Fruit fly (Drosophila melanogaster) whole organism, embryonic: ENCODE data around the gene mldr.
A peak's percentile ranks its signal among the peaks of the same experiment; 100 is the strongest.

Experiments used
- BEAF-32 ChIP-seq: fragments of 200-800 bp; sonication (Bioruptor generic); optimal IDR thresholded peaks from 3 replicates; lab custom pipeline; 2017; ENCODE audit warnings: missing biosample characterization, missing genetic modification characterization, mild to moderate bottlenecking, moderate library complexity, missing genetic modification reagents
- CG10267 ChIP-seq: fragments of 200-800 bp; sonication (Bioruptor generic); optimal IDR thresholded peaks from 2 replicates; lab custom pipeline; 2018; ENCODE audit warnings: missing biosample characterization, mild to moderate bottlenecking, missing genetic modification characterization, moderate library complexity
- CG12219 ChIP-seq: fragments of 200-800 bp; sonication (Bioruptor generic); optimal IDR thresholded peaks from 3 replicates; lab custom pipeline; 2018; ENCODE audit warnings: missing biosample characterization, mild to moderate bottlenecking, missing genetic modification characterization
- CG13424 ChIP-seq: fragments of 200-800 bp; sonication (Bioruptor generic); optimal IDR thresholded peaks from 2 replicates; lab custom pipeline; 2019; ENCODE audit warnings: missing biosample characterization, mild to moderate bottlenecking, missing genetic modification characterization, moderate library complexity
- CG15269 ChIP-seq: fragments of 200-800 bp; sonication (Bioruptor generic); optimal IDR thresholded peaks from 2 replicates; lab custom pipeline; 2018; ENCODE audit warnings: missing biosample characterization, mild to moderate bottlenecking, missing genetic modification characterization, moderate library complexity
- CG15696 ChIP-seq: fragments of 200-800 bp; sonication (Bioruptor generic); optimal IDR thresholded peaks from 2 replicates; lab custom pipeline; 2019; ENCODE audit warnings: missing biosample characterization, mild to moderate bottlenecking, missing genetic modification characterization, moderate library complexity
- CG16779 ChIP-seq: fragments of 200-800 bp; sonication (Bioruptor generic); IDR thresholded peaks from 2 replicates; pipeline ENCODE4 v1.3.6; 2022; ENCODE audit warnings: missing biosample characterization, missing genetic modification characterization
- CG17361 ChIP-seq: fragments of 200-800 bp; sonication (Bioruptor generic); IDR thresholded peaks from 3 replicates; pipeline ENCODE4 v1.3.6; 2022; ENCODE audit warnings: missing biosample characterization, missing genetic modification characterization
- CG17385 ChIP-seq: fragments of 200-800 bp; sonication (Bioruptor generic); optimal IDR thresholded peaks from 3 replicates; lab custom pipeline; 2018; ENCODE audit warnings: missing biosample characterization, mild to moderate bottlenecking, missing genetic modification characterization
- CG17568 ChIP-seq: fragments of 200-800 bp; sonication (Bioruptor generic); optimal IDR thresholded peaks from 2 replicates; lab custom pipeline; 2018; ENCODE audit warnings: missing biosample characterization, mild to moderate bottlenecking, missing genetic modification characterization, moderate library complexity
- CG17802 ChIP-seq: fragments of 200-800 bp; sonication (Bioruptor generic); optimal IDR thresholded peaks from 2 replicates; lab custom pipeline; 2018; ENCODE audit warnings: missing biosample characterization, mild to moderate bottlenecking, missing genetic modification characterization, moderate library complexity
- CG2712 ChIP-seq: fragments of 200-800 bp; optimal IDR thresholded peaks from 3 replicates; lab custom pipeline; 2019; ENCODE audit warnings: missing biosample characterization, mild to moderate bottlenecking, missing genetic modification characterization, moderate library complexity
- CG31441 ChIP-seq: fragments of 200-800 bp; sonication (Bioruptor generic); IDR thresholded peaks from 2 replicates; pipeline ENCODE4 v1.3.6; 2022; ENCODE audit warnings: missing biosample characterization, missing genetic modification characterization
- CG32532 ChIP-seq: fragments of 200-800 bp; sonication (Bioruptor generic); IDR thresholded peaks from 2 replicates; pipeline ENCODE4 v1.3.6; 2022; ENCODE audit warnings: missing biosample characterization, missing genetic modification characterization
- CG33213 ChIP-seq: fragments of 200-800 bp; sonication (Bioruptor generic); optimal IDR thresholded peaks from 3 replicates; lab custom pipeline; 2016; ENCODE audit warnings: missing biosample characterization, missing genetic modification characterization
- CG33557 ChIP-seq: fragments of 200-800 bp; sonication (Bioruptor generic); optimal IDR thresholded peaks from 2 replicates; lab custom pipeline; 2019; ENCODE audit warnings: missing biosample characterization, mild to moderate bottlenecking, missing genetic modification characterization, moderate library complexity
- CG42726 ChIP-seq: fragments of 200-800 bp; sonication (Bioruptor generic); IDR thresholded peaks from 2 replicates; pipeline ENCODE4 v1.3.6; 2022; ENCODE audit warnings: missing biosample characterization, missing genetic modification characterization; ENCODE audit not compliant: partially characterized antibody
- CG4730 ChIP-seq: fragments of 200-800 bp; sonication (Bioruptor generic); IDR thresholded peaks from 2 replicates; pipeline ENCODE4 v1.3.6; 2022; ENCODE audit warnings: missing biosample characterization, missing genetic modification characterization
- CG5245 ChIP-seq: fragments of 200-800 bp; sonication (Bioruptor generic); optimal IDR thresholded peaks from 3 replicates; lab custom pipeline; 2016; ENCODE audit warnings: missing biosample characterization, missing genetic modification characterization
- CG6813 ChIP-seq: fragments of 200-800 bp; sonication (Bioruptor generic); optimal IDR thresholded peaks from 2 replicates; lab custom pipeline; 2017; ENCODE audit warnings: missing biosample characterization, missing genetic modification characterization, mild to moderate bottlenecking, moderate library complexity, missing genetic modification reagents
- CHES-1-like ChIP-seq: fragments of 200-800 bp; sonication (Bioruptor generic); optimal IDR thresholded peaks from 2 replicates; lab custom pipeline; 2016; ENCODE audit warnings: missing biosample characterization, missing genetic modification characterization
- CTCF ChIP-seq: fragments of 200-800 bp; sonication (Bioruptor generic); optimal IDR thresholded peaks from 2 replicates; lab custom pipeline; 2017; ENCODE audit warnings: missing biosample characterization, mild to moderate bottlenecking, missing genetic modification characterization, moderate library complexity
- Ets97D ChIP-seq: fragments of 200-800 bp; sonication (Bioruptor generic); optimal IDR thresholded peaks from 3 replicates; lab custom pipeline; 2016; ENCODE audit warnings: missing biosample characterization, missing genetic modification characterization
- H2.0 ChIP-seq: fragments of 200-800 bp; sonication (Bioruptor generic); IDR thresholded peaks from 2 replicates; pipeline ENCODE4 v1.3.6; 2022; ENCODE audit warnings: missing biosample characterization, missing genetic modification characterization
- HLH3B ChIP-seq: fragments of 200-800 bp; sonication (Bioruptor generic); IDR thresholded peaks from 2 replicates; pipeline ENCODE4 v1.3.6; 2022; ENCODE audit warnings: missing biosample characterization, missing genetic modification characterization
- HLH4C ChIP-seq: fragments of 200-800 bp; sonication (Bioruptor generic); IDR thresholded peaks from 3 replicates; pipeline ENCODE4 v1.3.6; 2022; ENCODE audit warnings: missing biosample characterization, missing genetic modification characterization; ENCODE audit not compliant: partially characterized antibody
- Hr78 ChIP-seq, 2 experiments: fragments of 200-800 bp in 1 of 2; fragments of >200 bp in 1 of 2; sonication (Bioruptor generic) in 1 of 2; optimal IDR thresholded peaks; 2 replicates each; lab custom pipeline; 2017 to 2019; ENCODE audit warnings: missing biosample characterization in 2 of 2, missing genetic modification characterization in 2 of 2, mild to moderate bottlenecking in 1 of 2, moderate library complexity in 1 of 2
- MBD-R2 ChIP-seq: fragments of 200-800 bp; sonication (Bioruptor generic); IDR thresholded peaks from 2 replicates; pipeline ENCODE4 v1.3.6; 2022; ENCODE audit warnings: missing biosample characterization, missing genetic modification characterization
- NK7.1 ChIP-seq: fragments of 200-800 bp; sonication (Bioruptor generic); optimal IDR thresholded peaks from 3 replicates; lab custom pipeline; 2016; ENCODE audit warnings: missing biosample characterization, missing genetic modification characterization
- Nf-YC ChIP-seq: fragments of 200-800 bp; optimal IDR thresholded peaks from 3 replicates; lab custom pipeline; 2019; ENCODE audit warnings: missing biosample characterization, mild to moderate bottlenecking, missing genetic modification characterization, moderate library complexity
- PHDP ChIP-seq: fragments of 200-800 bp; sonication (Bioruptor generic); optimal IDR thresholded peaks from 3 replicates; lab custom pipeline; 2018; ENCODE audit warnings: missing biosample characterization, mild to moderate bottlenecking, missing genetic modification characterization, moderate library complexity
- Sox102F ChIP-seq: fragments of 200-800 bp; sonication (Bioruptor generic); optimal IDR thresholded peaks from 2 replicates; lab custom pipeline; 2018; ENCODE audit warnings: missing biosample characterization, mild to moderate bottlenecking, missing genetic modification characterization, moderate library complexity
- Tbp ChIP-seq: fragments of >200 bp; optimal IDR thresholded peaks from 2 replicates; lab custom pipeline; 2018; ENCODE audit warnings: missing biosample characterization, missing genetic modification characterization
- ato ChIP-seq: fragments of 200-800 bp; sonication (Bioruptor generic); IDR thresholded peaks from 2 replicates; pipeline ENCODE4 v1.3.6; 2022; ENCODE audit warnings: missing biosample characterization, missing genetic modification characterization; ENCODE audit not compliant: partially characterized antibody
- btn ChIP-seq: fragments of 200-800 bp; sonication (Bioruptor generic); optimal IDR thresholded peaks from 2 replicates; lab custom pipeline; 2016; ENCODE audit warnings: missing biosample characterization, missing genetic modification characterization
- cas ChIP-seq: fragments of 200-800 bp; sonication (Bioruptor generic); IDR thresholded peaks from 2 replicates; pipeline ENCODE4 v1.3.6; 2022; ENCODE audit warnings: missing biosample characterization, missing genetic modification characterization
- dpn ChIP-seq, 2 experiments: fragments of 200-800 bp; sonication (Bioruptor generic); optimal IDR thresholded peaks; 3 replicates each; lab custom pipeline; 2016; ENCODE audit warnings: missing biosample characterization in 2 of 2, missing genetic modification characterization in 2 of 2
- dysf ChIP-seq: fragments of 200-800 bp; sonication (Bioruptor generic); IDR thresholded peaks from 3 replicates; pipeline ENCODE4 v1.3.6; 2022; ENCODE audit warnings: missing biosample characterization, missing genetic modification characterization
- gfzf ChIP-seq: fragments of 200-800 bp; sonication (Bioruptor generic); optimal IDR thresholded peaks from 2 replicates; lab custom pipeline; 2016; ENCODE audit warnings: missing biosample characterization, mild to moderate bottlenecking, missing genetic modification characterization, moderate library complexity
- h ChIP-seq: fragments of >200 bp; optimal IDR thresholded peaks from 2 replicates; lab custom pipeline; 2017
- ind ChIP-seq: fragments of 200-800 bp; sonication (Bioruptor generic); optimal IDR thresholded peaks from 3 replicates; lab custom pipeline; 2016; ENCODE audit warnings: missing biosample characterization, missing genetic modification characterization
- inv ChIP-seq: fragments of 200-800 bp; sonication (Bioruptor generic); IDR thresholded peaks from 2 replicates; pipeline ENCODE4 v1.3.6; 2022; ENCODE audit warnings: missing biosample characterization, missing genetic modification characterization; ENCODE audit not compliant: partially characterized antibody
- lab ChIP-seq: fragments of 200-800 bp; sonication (Bioruptor generic); optimal IDR thresholded peaks from 3 replicates; lab custom pipeline; 2017; ENCODE audit warnings: missing biosample characterization, missing genetic modification characterization, mild to moderate bottlenecking, moderate library complexity, missing genetic modification reagents
- pnt ChIP-seq: fragments of 200-800 bp; sonication (Bioruptor generic); optimal IDR thresholded peaks from 3 replicates; lab custom pipeline; 2016; ENCODE audit warnings: missing biosample characterization, missing genetic modification characterization
- psq ChIP-seq: fragments of 200-800 bp; sonication (Bioruptor generic); optimal IDR thresholded peaks from 2 replicates; lab custom pipeline; 2017; ENCODE audit warnings: missing biosample characterization, missing genetic modification characterization
- pum ChIP-seq: fragments of 200-800 bp; sonication (Bioruptor generic); optimal IDR thresholded peaks from 2 replicates; lab custom pipeline; 2016; ENCODE audit warnings: missing biosample characterization, missing genetic modification characterization
- row ChIP-seq: fragments of 200-800 bp; sonication (Bioruptor generic); IDR thresholded peaks from 3 replicates; pipeline ENCODE4 v1.3.6; 2022; ENCODE audit warnings: missing biosample characterization, missing genetic modification characterization
- sc ChIP-seq, 3 experiments: fragments of >200 bp in 2 of 3; fragments of 200-800 bp in 1 of 3; sonication (Bioruptor generic) in 1 of 3; optimal IDR thresholded peaks; 2 replicates in 2 of 3; 3 replicates in 1 of 3; lab custom pipeline; 2017; ENCODE audit warnings: mild to moderate bottlenecking in 1 of 3, missing biosample characterization in 1 of 3, missing genetic modification characterization in 1 of 3, missing genetic modification reagents in 1 of 3
- so ChIP-seq: fragments of 200-800 bp; sonication (Bioruptor generic); IDR thresholded peaks from 3 replicates; pipeline ENCODE4 v1.3.6; 2022; ENCODE audit warnings: missing biosample characterization, missing genetic modification characterization
- sug ChIP-seq: fragments of 200-800 bp; optimal IDR thresholded peaks from 2 replicates; lab custom pipeline; 2019; ENCODE audit warnings: missing biosample characterization, mild to moderate bottlenecking, missing genetic modification characterization, moderate library complexity

Gene mldr

dm6 chrX:6265456-6265877 is 25.6 kb upstream of the mldr start (continued):
- TF ChIP-seq sc (optimal IDR thresholded peaks at IDR 0.05; lab: Kevin White, UChicago) (no peak), sc (GFP tag; optimal IDR thresholded peaks at IDR 0.05; lab: Kevin White, UChicago) (peak; percentile 92), Sox102F (GFP tag; lab: Kevin White, UChicago) (peak; percentile 99), CG42726 (GFP tag; lab: Robert Waterston, UW) (no peak), CG15269 (peak; percentile 98), sug (tag; lab: Kevin White, UChicago) (peak; percentile 86), CG17802 (tag; lab: Kevin White, UChicago) (peak; percentile 80), pnt (GFP tag; lab: Kevin White, UChicago) (peak; percentile 97), CG15696 (tag; lab: Kevin White, UChicago) (peak; percentile 81), ato (no peak), HLH4C (GFP tag; lab: Robert Waterston, UW) (no peak; the same call in 2 of the 3 replicates), H2.0 (GFP tag; lab: Robert Waterston, UW) (peak; percentile 88), BEAF-32 (peak; percentile 7), PHDP (tag; lab: Kevin White, UChicago) (peak; percentile 96), CG10267 (tag; lab: Kevin White, UChicago) (peak; percentile 90), CG32532 (GFP tag; lab: Robert Waterston, UW) (peak; percentile 86), CG6813 (GFP tag; lab: Kevin White, UChicago) (peak; percentile 93), row (GFP tag; lab: Robert Waterston, UW) (peak; percentile 92), CG5245 (GFP tag; lab: Kevin White, UChicago) (peak; percentile 94), CG4730 (GFP tag; lab: Robert Waterston, UW) (peak; percentile 92), CG13424 (tag; lab: Kevin White, UChicago) (peak; percentile 97), CG33557 (GFP tag; lab: Kevin White, UChicago) (peak; percentile 65), CG33213 (GFP tag; lab: Kevin White, UChicago) (peak; percentile 92), CG12219 (peak; percentile 95), CTCF (peak; percentile 72), psq (GFP tag; lab: Kevin White, UChicago) (peak; percentile 79), CG16779 (peak; percentile 85), so (GFP tag; lab: Robert Waterston, UW) (peak; percentile 97), Ets97D (GFP tag; lab: Kevin White, UChicago) (peak; percentile 84), cas (peak; percentile 90), HLH3B (GFP tag; lab: Robert Waterston, UW) (peak; percentile 94), h (lab: Kevin White, UChicago) (no peak), CHES-1-like (GFP tag; lab: Kevin White, UChicago) (peak; percentile 91), CG17361 (GFP tag; lab: Robert Waterston, UW) (peak; percentile 99), Tbp (GFP tag; lab: Kevin White, UChicago) (no peak), Nf-YC (tag; lab: Kevin White, UChicago) (peak; percentile 85), CG2712 (tag; lab: Kevin White, UChicago) (peak; percentile 96), Hr78 (GFP tag; optimal IDR thresholded peaks at IDR 0.05; lab: Kevin White, UChicago) (peak in 1 of 2 experiments; percentile 89), gfzf (GFP tag; lab: Kevin White, UChicago) (peak; percentile 4), NK7.1 (GFP tag; lab: Kevin White, UChicago) (peak; percentile 90), MBD-R2 (GFP tag; lab: Robert Waterston, UW) (peak; percentile 68), inv (0 out of 2 replicates have a peak, but pooled peaks have one; percentile 34), CG17568 (GFP tag; lab: Kevin White, UChicago) (peak; percentile 91), CG17385 (GFP tag; lab: Kevin White, UChicago) (peak; percentile 94), lab (GFP tag; lab: Kevin White, UChicago) (peak; percentile 95), btn (GFP tag; lab: Kevin White, UChicago) (peak; percentile 92), CG31441 (GFP tag; lab: Robert Waterston, UW) (peak; percentile 96), ind (GFP tag; lab: Kevin White, UChicago) (peak; percentile 95), pum (GFP tag; lab: Kevin White, UChicago) (peak; percentile 96), dpn (GFP tag; optimal IDR thresholded peaks at IDR 0.05; lab: Kevin White, UChicago) (peak; percentile 96 to 97), dysf (GFP tag; lab: Robert Waterston, UW) (peak; percentile 96)
